Worm (Caenorhabditis elegans) whole organism, L3 larva: ENCODE data around the gene srw-130.

Experiments
- ZK546.5 ChIP-seq: sonication (generic microtip); optimal IDR thresholded peaks from 2 replicates; lab custom pipeline; 2017; ENCODE audit warnings: missing biosample characterization, missing genetic modification characterization
- ama-1 ChIP-seq: fragments of 150-350 bp; optimal IDR thresholded peaks from 2 replicates; lab custom pipeline; 2018
- egl-27 ChIP-seq: sonication (generic microtip); optimal IDR thresholded peaks from 4 replicates; lab custom pipeline; 2017; ENCODE audit warnings: missing biosample characterization, missing genetic modification reagents, missing genetic modification characterization
- elt-2 ChIP-seq: sonication (generic microtip); optimal IDR thresholded peaks from 2 replicates; lab custom pipeline; 2016; ENCODE audit warnings: missing genetic modification reagents, mild to moderate bottlenecking, missing genetic modification characterization, missing compliant biosample characterization
- fkh-10 ChIP-seq: sonication (generic microtip); optimal IDR thresholded peaks from 2 replicates; lab custom pipeline; 2017; ENCODE audit warnings: missing biosample characterization, missing genetic modification reagents, missing genetic modification characterization
- lin-15B ChIP-seq: fragments of 150-350 bp; optimal IDR thresholded peaks from 2 replicates; lab custom pipeline; 2014; ENCODE audit warnings: missing biosample characterization, missing genetic modification characterization
- lin-39 ChIP-seq: fragments of 150-350 bp; optimal IDR thresholded peaks from 2 replicates; lab custom pipeline; 2018; ENCODE audit warnings: missing biosample characterization, missing genetic modification reagents, missing genetic modification characterization
- mdl-1 ChIP-seq: fragments of 150-350 bp; optimal IDR thresholded peaks from 2 replicates; lab custom pipeline; 2014; ENCODE audit warnings: missing biosample characterization, missing genetic modification characterization
- nhr-237 ChIP-seq: fragments of 150-350 bp; optimal IDR thresholded peaks from 2 replicates; lab custom pipeline; 2014; ENCODE audit warnings: missing biosample characterization, missing genetic modification characterization
- nhr-28 ChIP-seq: fragments of 150-350 bp; optimal IDR thresholded peaks from 2 replicates; lab custom pipeline; 2014; ENCODE audit warnings: missing biosample characterization, missing genetic modification characterization
- nhr-76 ChIP-seq: fragments of 150-350 bp; sonication (generic microtip); optimal IDR thresholded peaks from 5 replicates; lab custom pipeline; 2014; ENCODE audit warnings: missing biosample characterization, missing genetic modification characterization
- snpc-4 ChIP-seq: fragments of 150-350 bp; optimal IDR thresholded peaks from 2 replicates; lab custom pipeline; 2014; ENCODE audit warnings: missing biosample characterization, missing genetic modification characterization
- tbx-2 ChIP-seq: sonication (generic microtip); optimal IDR thresholded peaks from 2 replicates; lab custom pipeline; 2016; ENCODE audit warnings: mild to moderate bottlenecking, missing genetic modification characterization, missing compliant biosample characterization
- unc-62 ChIP-seq: fragments of 150-350 bp; sonication (generic microtip); optimal IDR thresholded peaks from 4 replicates; lab custom pipeline; 2014; ENCODE audit warnings: missing biosample characterization, missing genetic modification reagents, missing genetic modification characterization

- no peak for TF ChIP-seq nhr-237
- TF ChIP-seq elt-2 (tag; lab: Kevin White, UChicago) = no peak
- TF ChIP-seq lin-39 (tag; lab: Kevin White, UChicago) = no peak
- TF ChIP-seq ama-1 (lab: Kevin White, UChicago) = no peak
- TF ChIP-seq snpc-4 (tag; lab: Kevin White, UChicago) = no peak
- TF ChIP-seq lin-15B (tag; lab: Kevin White, UChicago) = no peak
- no peak for TF ChIP-seq egl-27 (tag; lab: Kevin White, UChicago)
- TF ChIP-seq unc-62 (GFP tag; lab: Kevin White, UChicago) = no peak
- TF ChIP-seq mdl-1 (tag; lab: Kevin White, UChicago) = no peak
- no peak for TF ChIP-seq nhr-28 (tag; lab: Kevin White, UChicago)
- no peak for TF ChIP-seq ZK546.5 (tag; lab: Kevin White, UChicago)
- TF ChIP-seq fkh-10 (GFP tag; lab: Kevin White, UChicago) = no peak
- TF ChIP-seq tbx-2 (tag; lab: Kevin White, UChicago) = no peak
- no peak for TF ChIP-seq nhr-76
These were observed 5.4 kb downstream of the srw-130 start, which contains the start of gene nhr-222 for ce11 chrV:3543344-3543743.
